Worm (Caenorhabditis elegans) whole organism, late embryonic: Measurements from ENCODE around the gene str-145.

Experiments used
- ama-1 ChIP-seq: fragments of 150-350 bp; optimal IDR thresholded peaks from 2 replicates; lab custom pipeline; 2014
- ceh-30 ChIP-seq: fragments of 150-350 bp; optimal IDR thresholded peaks from 2 replicates; lab custom pipeline; 2014; ENCODE audit warnings: missing biosample characterization, missing genetic modification characterization
- elt-2 ChIP-seq: sonication (generic microtip); optimal IDR thresholded peaks from 2 replicates; lab custom pipeline; 2016; ENCODE audit warnings: missing genetic modification reagents, missing genetic modification characterization, missing compliant biosample characterization
- madf-2 ChIP-seq: sonication (generic microtip); optimal IDR thresholded peaks from 2 replicates; lab custom pipeline; 2017; ENCODE audit warnings: missing genetic modification characterization, missing compliant biosample characterization
- nhr-11 ChIP-seq: fragments of 150-350 bp; optimal IDR thresholded peaks from 2 replicates; lab custom pipeline; 2014; ENCODE audit warnings: missing biosample characterization, missing genetic modification characterization
- pat-9 ChIP-seq: fragments of 200-800 bp; sonication (Bioruptor generic); optimal IDR thresholded peaks from 2 replicates; lab custom pipeline; 2018; ENCODE audit warnings: mild to moderate bottlenecking, missing genetic modification characterization, moderate library complexity, missing compliant biosample characterization

ce11 chrV:8145329-8145728 lies 47.2 kb upstream of the str-145 start, which contains the start of gene D1014.13:
- TF ChIP-seq pat-9 (tag; lab: Kevin White, UChicago): no peak
- no peak for TF ChIP-seq ama-1
- TF ChIP-seq ceh-30 (tag; lab: Kevin White, UChicago): no peak
- no peak for TF ChIP-seq elt-2 (tag; lab: Kevin White, UChicago)
- no peak for TF ChIP-seq nhr-11 (tag; lab: Kevin White, UChicago)
- no peak for TF ChIP-seq madf-2 (tag; lab: Kevin White, UChicago)
